Worm (Caenorhabditis elegans): Measurements from ENCODE around the gene hyls-1.
A peak's percentile ranks its signal among the peaks of the same experiment; 100 is the strongest.

ce11 chrV:7198403-7198802 is 38.8 kb upstream of the hyls-1 start:
- TF ChIP-seq fkh-10 (GFP tag; optimal IDR thresholded peaks at IDR 0.05), result no peak
- TF ChIP-seq K02D7.2 (tag; optimal IDR thresholded peaks at IDR 0.05), result no peak
- no peak for TF ChIP-seq nfya-1 (tag; optimal IDR thresholded peaks at IDR 0.05)
- TF ChIP-seq ama-1 (optimal IDR thresholded peaks at IDR 0.05), result peak; percentile 40
- no peak for TF ChIP-seq ceh-19 (GFP tag; optimal IDR thresholded peaks at IDR 0.05)
